Fruit fly (Drosophila melanogaster) whole organism, adult: ENCODE measurements around the gene mRpL37.

Experiments used
- CG33017 ChIP-seq: fragments of 200-800 bp; sonication (Bioruptor generic); optimal IDR thresholded peaks from 2 replicates; lab custom pipeline; 2018; ENCODE audit warnings: missing biosample characterization, mild to moderate bottlenecking, missing genetic modification characterization, moderate library complexity
- CG5204 ChIP-seq: fragments of 200-800 bp; sonication (Bioruptor generic); optimal IDR thresholded peaks from 2 replicates; lab custom pipeline; 2016; ENCODE audit warnings: missing biosample characterization, missing genetic modification characterization
- CG7045 ChIP-seq: fragments of 200-800 bp; sonication (Bioruptor generic); optimal IDR thresholded peaks from 2 replicates; lab custom pipeline; 2017; ENCODE audit warnings: missing biosample characterization, mild to moderate bottlenecking, missing genetic modification characterization
- Hr96 ChIP-seq: fragments of 200-800 bp; sonication (Bioruptor generic); optimal IDR thresholded peaks from 2 replicates; lab custom pipeline; 2016; ENCODE audit warnings: missing biosample characterization, missing genetic modification characterization
- bab1 ChIP-seq: fragments of 200-800 bp; sonication (Bioruptor generic); optimal IDR thresholded peaks from 3 replicates; lab custom pipeline; 2019; ENCODE audit warnings: missing biosample characterization, mild to moderate bottlenecking, missing genetic modification characterization, moderate library complexity
- cic ChIP-seq: fragments of 200-800 bp; sonication (Bioruptor generic); optimal IDR thresholded peaks from 2 replicates; lab custom pipeline; 2017; ENCODE audit warnings: missing biosample characterization, mild to moderate bottlenecking, missing genetic modification characterization, moderate library complexity
- cnc ChIP-seq, 2 experiments: fragments of >200 bp; optimal IDR thresholded peaks; 2 replicates each; lab custom pipeline; 2017
- kay ChIP-seq: fragments of 200-800 bp; sonication (Bioruptor generic); peaks from one replicate; lab custom pipeline; 2016; ENCODE audit warnings: missing biosample characterization, missing genetic modification characterization, borderline replicate concordance
- ovo ChIP-seq: fragments of 200-800 bp; sonication (Bioruptor generic); optimal IDR thresholded peaks from 2 replicates; lab custom pipeline; 2016; ENCODE audit warnings: missing biosample characterization, missing genetic modification characterization
- pad ChIP-seq: fragments of 200-800 bp; sonication (Bioruptor generic); optimal IDR thresholded peaks from 3 replicates; lab custom pipeline; 2017; ENCODE audit warnings: missing biosample characterization, missing genetic modification characterization, mild to moderate bottlenecking, moderate library complexity, missing genetic modification reagents
- tj ChIP-seq: fragments of 200-800 bp; sonication (Bioruptor generic); optimal IDR thresholded peaks from 3 replicates; lab custom pipeline; 2017; ENCODE audit warnings: missing biosample characterization, mild to moderate bottlenecking, missing genetic modification characterization, moderate library complexity
- toe ChIP-seq: fragments of 200-800 bp; sonication (Bioruptor generic); optimal IDR thresholded peaks from 2 replicates; lab custom pipeline; 2016; ENCODE audit warnings: missing biosample characterization, missing genetic modification characterization

dm6 chr3R:10832526-10833165 is 48.8 kb upstream of the mRpL37 start:
- TF ChIP-seq CG33017: no peak
- TF ChIP-seq cic (GFP tag; lab: Kevin White, UChicago): no peak
- no peak for TF ChIP-seq pad (GFP tag; lab: Kevin White, UChicago)
- no peak for TF ChIP-seq toe
- TF ChIP-seq ovo (GFP tag; lab: Kevin White, UChicago): no peak
- no peak for TF ChIP-seq CG5204 (GFP tag; lab: Kevin White, UChicago)
- TF ChIP-seq kay (GFP tag; lab: Kevin White, UChicago): no peak
- no peak for TF ChIP-seq Hr96 (GFP tag; lab: Kevin White, UChicago)
- no peak for TF ChIP-seq cnc (optimal IDR thresholded peaks at IDR 0.05; lab: Kevin White, UChicago)
- no peak for TF ChIP-seq tj (GFP tag; lab: Kevin White, UChicago)
- no peak for TF ChIP-seq CG7045
- no peak for TF ChIP-seq bab1
